Fruit fly (Drosophila melanogaster) whole organism, embryonic: ENCODE measurements around the gene CG4465.

Experiments
- Bteb2 ChIP-seq: fragments of 200-800 bp; sonication (Bioruptor generic); optimal IDR thresholded peaks from 2 replicates; lab custom pipeline; 2016; ENCODE audit warnings: missing biosample characterization, missing genetic modification characterization
- CG10209 ChIP-seq: fragments of 200-800 bp; sonication (Bioruptor generic); optimal IDR thresholded peaks from 3 replicates; lab custom pipeline; 2017; ENCODE audit warnings: missing biosample characterization, mild to moderate bottlenecking, missing genetic modification characterization, missing genetic modification reagents
- CG10274 ChIP-seq: fragments of 200-800 bp; sonication (Bioruptor generic); optimal IDR thresholded peaks from 3 replicates; lab custom pipeline; 2017; ENCODE audit warnings: missing biosample characterization, mild to moderate bottlenecking, missing genetic modification characterization
- CG11085 ChIP-seq: fragments of 200-800 bp; sonication (Bioruptor generic); IDR thresholded peaks from 2 replicates; pipeline ENCODE4 v1.3.6; 2022; ENCODE audit warnings: missing biosample characterization, missing genetic modification characterization
- CG11696 ChIP-seq: fragments of 200-800 bp; sonication (Bioruptor generic); IDR thresholded peaks from 2 replicates; pipeline ENCODE4 v1.3.6; 2022; ENCODE audit warnings: missing biosample characterization, missing genetic modification characterization
- CG12155 ChIP-seq: fragments of 200-800 bp; sonication (Bioruptor generic); optimal IDR thresholded peaks from 3 replicates; lab custom pipeline; 2016; ENCODE audit warnings: missing biosample characterization, missing genetic modification characterization
- CG12391 ChIP-seq: fragments of 200-800 bp; sonication (Bioruptor generic); optimal IDR thresholded peaks from 3 replicates; lab custom pipeline; 2018; ENCODE audit warnings: missing biosample characterization, mild to moderate bottlenecking, missing genetic modification characterization, moderate library complexity
- CG13296 ChIP-seq: fragments of 200-800 bp; sonication (Bioruptor generic); optimal IDR thresholded peaks from 3 replicates; lab custom pipeline; 2018; ENCODE audit warnings: missing biosample characterization, mild to moderate bottlenecking, missing genetic modification characterization
- CG14441 ChIP-seq: fragments of 200-800 bp; sonication (Bioruptor generic); IDR thresholded peaks from 2 replicates; pipeline ENCODE4 v1.3.6; 2022; ENCODE audit warnings: missing biosample characterization, missing genetic modification characterization
- CG15269 ChIP-seq: fragments of 200-800 bp; sonication (Bioruptor generic); optimal IDR thresholded peaks from 2 replicates; lab custom pipeline; 2018; ENCODE audit warnings: missing biosample characterization, mild to moderate bottlenecking, missing genetic modification characterization, moderate library complexity
- CG1602 ChIP-seq: fragments of 200-800 bp; sonication (Bioruptor generic); optimal IDR thresholded peaks from 3 replicates; lab custom pipeline; 2016; ENCODE audit warnings: missing biosample characterization, missing genetic modification characterization
- CG17361 ChIP-seq: fragments of 200-800 bp; sonication (Bioruptor generic); IDR thresholded peaks from 3 replicates; pipeline ENCODE4 v1.3.6; 2022; ENCODE audit warnings: missing biosample characterization, missing genetic modification characterization
- CG30403 ChIP-seq: fragments of 200-800 bp; sonication (Bioruptor generic); optimal IDR thresholded peaks from 3 replicates; lab custom pipeline; 2016; ENCODE audit warnings: missing biosample characterization, missing genetic modification characterization
- CG3065 ChIP-seq: fragments of 200-800 bp; sonication (Bioruptor generic); optimal IDR thresholded peaks from 2 replicates; lab custom pipeline; 2016; ENCODE audit warnings: missing biosample characterization, missing genetic modification characterization
- CG33213 ChIP-seq: fragments of 200-800 bp; sonication (Bioruptor generic); optimal IDR thresholded peaks from 3 replicates; lab custom pipeline; 2016; ENCODE audit warnings: missing biosample characterization, missing genetic modification characterization
- CG34224 ChIP-seq: fragments of 200-800 bp; sonication (Bioruptor generic); IDR thresholded peaks from 3 replicates; pipeline ENCODE4 v1.3.6; 2022; ENCODE audit warnings: missing biosample characterization, missing genetic modification characterization; ENCODE audit not compliant: partially characterized antibody
- CG3726 ChIP-seq: fragments of 200-800 bp; sonication (Bioruptor generic); IDR thresholded peaks from 3 replicates; pipeline ENCODE4, ENCODE4 v1.3.6; 2022; ENCODE audit warnings: missing biosample characterization, missing genetic modification characterization
- CG4820 ChIP-seq: fragments of 200-800 bp; sonication (Bioruptor generic); optimal IDR thresholded peaks from 3 replicates; lab custom pipeline; 2016; ENCODE audit warnings: missing biosample characterization, missing genetic modification characterization
- CG6683 ChIP-seq: fragments of 200-800 bp; sonication (Bioruptor generic); optimal IDR thresholded peaks from 2 replicates; lab custom pipeline; 2017; ENCODE audit warnings: missing biosample characterization, mild to moderate bottlenecking, missing genetic modification characterization, missing genetic modification reagents
- CG7839 ChIP-seq: fragments of 200-800 bp; sonication (Bioruptor generic); optimal IDR thresholded peaks from 3 replicates; lab custom pipeline; 2018; ENCODE audit warnings: missing biosample characterization, mild to moderate bottlenecking, missing genetic modification characterization, moderate library complexity
- CG8765 ChIP-seq: fragments of 200-800 bp; sonication (Bioruptor generic); IDR thresholded peaks from 2 replicates; pipeline ENCODE4 v1.3.6; 2022; ENCODE audit warnings: missing biosample characterization, missing genetic modification characterization
- CG8924 ChIP-seq: fragments of 200-800 bp; optimal IDR thresholded peaks from 3 replicates; lab custom pipeline; 2019; ENCODE audit warnings: missing biosample characterization, mild to moderate bottlenecking, missing genetic modification characterization, moderate library complexity
- H15 ChIP-seq: fragments of 200-800 bp; sonication (Bioruptor generic); IDR thresholded peaks from 3 replicates; pipeline ENCODE4 v1.3.6; 2022; ENCODE audit warnings: missing biosample characterization, missing genetic modification characterization
- HLH3B ChIP-seq: fragments of 200-800 bp; sonication (Bioruptor generic); IDR thresholded peaks from 2 replicates; pipeline ENCODE4 v1.3.6; 2022; ENCODE audit warnings: missing biosample characterization, missing genetic modification characterization
- HLH54F ChIP-seq: fragments of 200-800 bp; sonication (Bioruptor generic); optimal IDR thresholded peaks from 3 replicates; lab custom pipeline; 2016; ENCODE audit warnings: missing biosample characterization, missing genetic modification characterization
- Hmr ChIP-seq: fragments of 200-800 bp; sonication (Bioruptor generic); optimal IDR thresholded peaks from 3 replicates; lab custom pipeline; 2017; ENCODE audit warnings: mild to moderate bottlenecking, missing biosample characterization, missing genetic modification reagents, missing genetic modification characterization
- Hmx ChIP-seq: fragments of 200-800 bp; sonication (Bioruptor generic); optimal IDR thresholded peaks from 2 replicates; lab custom pipeline; 2016; ENCODE audit warnings: missing biosample characterization, missing genetic modification characterization
- MTF-1 ChIP-seq: fragments of 200-800 bp; sonication (Bioruptor generic); optimal IDR thresholded peaks from 2 replicates; lab custom pipeline; 2018; ENCODE audit warnings: missing biosample characterization, mild to moderate bottlenecking, missing genetic modification characterization, borderline replicate concordance
- NC2α ChIP-seq: fragments of 200-800 bp; sonication (Bioruptor generic); optimal IDR thresholded peaks from 2 replicates; lab custom pipeline; 2016; ENCODE audit warnings: missing biosample characterization, missing genetic modification characterization
- NfI ChIP-seq: fragments of 200-800 bp; sonication (Bioruptor generic); optimal IDR thresholded peaks from 3 replicates; lab custom pipeline; 2018; ENCODE audit warnings: missing biosample characterization, mild to moderate bottlenecking, missing genetic modification characterization, moderate library complexity
- PHDP ChIP-seq: fragments of 200-800 bp; sonication (Bioruptor generic); optimal IDR thresholded peaks from 3 replicates; lab custom pipeline; 2018; ENCODE audit warnings: missing biosample characterization, mild to moderate bottlenecking, missing genetic modification characterization, moderate library complexity
- Xrp1 ChIP-seq: fragments of 200-800 bp; sonication (Bioruptor generic); IDR thresholded peaks from 2 replicates; pipeline ENCODE4 v1.3.6; 2022; ENCODE audit warnings: missing biosample characterization, missing genetic modification characterization
- chinmo ChIP-seq: fragments of 200-800 bp; sonication (Bioruptor generic); IDR thresholded peaks from 4 replicates; pipeline ENCODE4 v1.3.6; 2022; ENCODE audit warnings: missing biosample characterization, missing genetic modification characterization; ENCODE audit not compliant: partially characterized antibody
- crol ChIP-seq: fragments of 200-800 bp; sonication (Bioruptor generic); IDR thresholded peaks from 2 replicates; pipeline ENCODE4 v1.3.6; 2022; ENCODE audit warnings: missing biosample characterization, missing genetic modification characterization
- dmrt99B ChIP-seq: fragments of 200-800 bp; sonication (Bioruptor generic); optimal IDR thresholded peaks from 2 replicates; lab custom pipeline; 2018; ENCODE audit warnings: missing biosample characterization, mild to moderate bottlenecking, missing genetic modification characterization, moderate library complexity
- fd3F ChIP-seq: fragments of 200-800 bp; sonication (Bioruptor generic); optimal IDR thresholded peaks from 2 replicates; lab custom pipeline; 2018; ENCODE audit warnings: missing biosample characterization, mild to moderate bottlenecking, missing genetic modification characterization, moderate library complexity
- gce ChIP-seq: fragments of 200-800 bp; sonication (Bioruptor generic); IDR thresholded peaks from 3 replicates; pipeline ENCODE4 v1.3.6; 2022; ENCODE audit warnings: missing biosample characterization, missing genetic modification characterization
- gcm2 ChIP-seq: fragments of 200-800 bp; sonication (Bioruptor generic); optimal IDR thresholded peaks from 2 replicates; lab custom pipeline; 2016; ENCODE audit warnings: missing biosample characterization, missing genetic modification characterization
- kah ChIP-seq: fragments of 200-800 bp; sonication (Bioruptor generic); optimal IDR thresholded peaks from 2 replicates; lab custom pipeline; 2018; ENCODE audit warnings: missing biosample characterization, mild to moderate bottlenecking, missing genetic modification characterization
- mirr ChIP-seq: fragments of 200-800 bp; sonication (Bioruptor generic); optimal IDR thresholded peaks from 3 replicates; lab custom pipeline; 2018; ENCODE audit warnings: missing biosample characterization, mild to moderate bottlenecking, missing genetic modification characterization
- pb ChIP-seq: fragments of 200-800 bp; sonication (Bioruptor generic); optimal IDR thresholded peaks from 3 replicates; lab custom pipeline; 2016; ENCODE audit warnings: missing biosample characterization, missing genetic modification characterization
- phol ChIP-seq: fragments of 200-800 bp; sonication (Bioruptor generic); optimal IDR thresholded peaks from 3 replicates; lab custom pipeline; 2018; ENCODE audit warnings: missing biosample characterization, mild to moderate bottlenecking, missing genetic modification characterization, moderate library complexity
- sc ChIP-seq, 3 experiments: fragments of >200 bp in 2 of 3; fragments of 200-800 bp in 1 of 3; sonication (Bioruptor generic) in 1 of 3; optimal IDR thresholded peaks; 2 replicates in 2 of 3; 3 replicates in 1 of 3; lab custom pipeline; 2017; ENCODE audit warnings: mild to moderate bottlenecking in 1 of 3, missing biosample characterization in 1 of 3, missing genetic modification characterization in 1 of 3, missing genetic modification reagents in 1 of 3
- sisA ChIP-seq: fragments of 200-800 bp; sonication (Bioruptor generic); IDR thresholded peaks from 2 replicates; pipeline ENCODE4 v1.3.6; 2022; ENCODE audit warnings: missing biosample characterization, missing genetic modification characterization
- sr ChIP-seq: fragments of 200-800 bp; sonication (Bioruptor generic); IDR thresholded peaks from 3 replicates; pipeline ENCODE4 v1.3.6; 2022; ENCODE audit warnings: missing biosample characterization, missing genetic modification characterization
- stc ChIP-seq: fragments of 200-800 bp; sonication (Bioruptor generic); IDR thresholded peaks from 2 replicates; pipeline ENCODE4 v1.3.6; 2022; ENCODE audit warnings: missing biosample characterization, missing genetic modification characterization
- tin ChIP-seq: fragments of 200-800 bp; sonication (Bioruptor generic); optimal IDR thresholded peaks from 3 replicates; lab custom pipeline; 2016; ENCODE audit warnings: missing biosample characterization, missing genetic modification characterization
- zfh1 ChIP-seq: fragments of 200-800 bp; sonication (Bioruptor generic); IDR thresholded peaks from 3 replicates; pipeline ENCODE4 v1.3.6; 2022; ENCODE audit warnings: missing biosample characterization, missing genetic modification characterization

The CG4465 gene

DNA sequence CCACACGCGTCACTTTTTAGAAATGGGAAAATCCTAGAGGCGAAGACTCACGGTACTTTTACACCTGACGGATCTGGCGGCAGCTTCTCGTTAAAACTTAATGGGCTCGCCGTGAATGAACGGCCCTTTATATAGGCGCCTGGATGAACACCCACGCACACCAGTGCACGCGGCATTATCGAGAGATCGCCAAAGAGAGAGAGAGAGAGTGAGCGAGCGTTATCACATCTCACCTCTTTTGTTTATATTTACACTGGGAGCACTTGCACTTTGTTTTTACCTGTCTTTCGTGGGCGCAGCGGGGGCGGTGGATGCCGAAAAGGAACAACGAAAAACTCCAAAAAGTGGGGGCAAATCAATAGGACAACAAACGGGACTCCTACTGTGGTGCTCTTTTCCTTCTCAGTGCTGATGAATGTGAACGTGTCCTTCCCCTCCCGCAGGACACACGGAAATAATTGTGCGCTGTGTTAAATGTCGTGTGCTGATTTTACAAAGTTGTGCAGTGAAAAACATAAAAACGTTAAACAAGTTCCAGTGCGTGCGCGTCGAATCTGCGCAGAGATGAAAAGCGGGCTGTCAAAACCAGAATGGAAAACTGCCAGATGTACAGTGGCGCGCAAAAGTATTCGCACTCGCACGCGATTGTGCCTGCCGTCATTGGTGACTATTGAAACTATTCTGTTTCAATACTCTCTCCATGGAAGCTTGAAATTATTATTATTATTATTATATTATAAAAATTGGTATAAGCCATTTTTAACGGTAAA, 42.3 kb downstream of the CG4465 start, which contains the start of gene Mrp5 (continued):
- TF ChIP-seq MTF-1 (GFP tag; lab: Kevin White, UChicago) (peak; percentile 38), mirr (peak; percentile 16), phol (tag; lab: Kevin White, UChicago) (peak; percentile 36), CG14441 (GFP tag; lab: Robert Waterston, UW) (peak; percentile 61), sr (peak; percentile 91), CG15269 (peak; percentile 41), crol (GFP tag; lab: Robert Waterston, UW) (peak; percentile 75), CG10209 (GFP tag; lab: Kevin White, UChicago) (peak; percentile 4), stc (GFP tag; lab: Robert Waterston, UW) (peak; percentile 30; the same call in 1 of the 2 replicates), dmrt99B (tag; lab: Kevin White, UChicago) (peak; percentile 45), NC2α (GFP tag; lab: Kevin White, UChicago) (no peak), Bteb2 (GFP tag; lab: Kevin White, UChicago) (peak; percentile 11), CG12155 (GFP tag; lab: Kevin White, UChicago) (peak; percentile 34), CG6683 (no peak), CG8765 (GFP tag; lab: Robert Waterston, UW) (0 out of 2 replicates have a peak, but pooled peaks have one; percentile 35), CG1602 (GFP tag; lab: Kevin White, UChicago) (peak; percentile 37), CG17361 (GFP tag; lab: Robert Waterston, UW) (peak; percentile 40; the same call in 1 of the 3 replicates), gcm2 (GFP tag; lab: Kevin White, UChicago) (no peak), Xrp1 (GFP tag; lab: Robert Waterston, UW) (peak; percentile 64), chinmo (GFP tag; lab: Robert Waterston, UW) (no peak), sc (optimal IDR thresholded peaks at IDR 0.05; lab: Kevin White, UChicago) (no peak), sc (GFP tag; optimal IDR thresholded peaks at IDR 0.05; lab: Kevin White, UChicago) (no peak), tin (peak; percentile 32), CG4820 (peak; percentile 9), CG11085 (no peak), CG3065 (GFP tag; lab: Kevin White, UChicago) (no peak), pb (GFP tag; lab: Kevin White, UChicago) (no peak), gce (GFP tag; lab: Robert Waterston, UW) (peak; percentile 43; the same call in 1 of the 3 replicates), kah (GFP tag; lab: Kevin White, UChicago) (peak; percentile 42), CG33213 (GFP tag; lab: Kevin White, UChicago) (no peak), fd3F (GFP tag; lab: Kevin White, UChicago) (peak; percentile 9), Hmr (GFP tag; lab: Kevin White, UChicago) (peak; percentile 52), CG8924 (tag; lab: Kevin White, UChicago) (peak; percentile 13), PHDP (peak; percentile 31), Hmx (GFP tag; lab: Kevin White, UChicago) (no peak), CG10274 (GFP tag; lab: Kevin White, UChicago) (no peak), HLH3B (GFP tag; lab: Robert Waterston, UW) (peak; percentile 64), zfh1 (GFP tag; lab: Robert Waterston, UW) (peak; percentile 70), CG30403 (peak; percentile 40), CG13296 (GFP tag; lab: Kevin White, UChicago) (peak; percentile 24), CG34224 (GFP tag; lab: Robert Waterston, UW) (0 out of 3 replicates have a peak, but pooled peaks have one; percentile 15), CG3726 (GFP tag; lab: Robert Waterston, UW) (no peak), CG12391 (tag; lab: Kevin White, UChicago) (peak; percentile 39), H15 (GFP tag; lab: Robert Waterston, UW) (peak; percentile 51; the same call in 1 of the 3 replicates), NfI (GFP tag; lab: Kevin White, UChicago) (peak; percentile 42), HLH54F (no peak), CG7839 (peak; percentile 53), CG11696 (GFP tag; lab: Robert Waterston, UW) (peak; percentile 48), sisA (peak; percentile 66)
